Worm (Caenorhabditis elegans) whole organism, mixed stage, embryonic: ENCODE results near the gene scl-19.

Experiments used
- blmp-1 ChIP-seq: fragments of 150-350 bp; optimal IDR thresholded peaks from 2 replicates; lab custom pipeline; 2014; ENCODE audit warnings: missing biosample characterization, missing genetic modification characterization
- ceh-43 ChIP-seq: fragments of 200-800 bp; sonication (Bioruptor generic); optimal IDR thresholded peaks from 2 replicates; lab custom pipeline; 2018; ENCODE audit warnings: mild to moderate bottlenecking, missing genetic modification characterization, moderate library complexity, missing compliant biosample characterization
- ceh-83 ChIP-seq: fragments of 200-800 bp; sonication (Bioruptor generic); optimal IDR thresholded peaks from 2 replicates; lab custom pipeline; 2018; ENCODE audit warnings: mild to moderate bottlenecking, missing genetic modification characterization, missing compliant biosample characterization
- ces-1 ChIP-seq: fragments of 150-350 bp; optimal IDR thresholded peaks from 2 replicates; lab custom pipeline; 2014; ENCODE audit warnings: missing biosample characterization, missing genetic modification reagents, missing genetic modification characterization
- elt-3 ChIP-seq: fragments of 150-350 bp; optimal IDR thresholded peaks from 2 replicates; lab custom pipeline; 2014; ENCODE audit warnings: missing biosample characterization, missing genetic modification characterization
- nhr-2 ChIP-seq: fragments of 150-350 bp; optimal IDR thresholded peaks from 2 replicates; lab custom pipeline; 2014; ENCODE audit warnings: missing biosample characterization, missing genetic modification characterization
- nhr-28 ChIP-seq: fragments of 150-350 bp; optimal IDR thresholded peaks from 2 replicates; lab custom pipeline; 2014; ENCODE audit warnings: missing biosample characterization, missing genetic modification characterization
- snpc-4 ChIP-seq: fragments of 150-350 bp; optimal IDR thresholded peaks from 2 replicates; lab custom pipeline; 2014; ENCODE audit warnings: missing biosample characterization, missing genetic modification characterization
- tbx-8 ChIP-seq: fragments of 200-800 bp; sonication (Bioruptor generic); optimal IDR thresholded peaks from 2 replicates; lab custom pipeline; 2018; ENCODE audit warnings: mild to moderate bottlenecking, missing genetic modification characterization, moderate library complexity, missing compliant biosample characterization
- unc-39 ChIP-seq: fragments of 150-350 bp; optimal IDR thresholded peaks from 2 replicates; lab custom pipeline; 2014; ENCODE audit warnings: missing biosample characterization, missing genetic modification characterization
- unc-62 ChIP-seq: fragments of 150-350 bp; optimal IDR thresholded peaks from 2 replicates; lab custom pipeline; 2014; ENCODE audit warnings: missing biosample characterization, missing genetic modification reagents, missing genetic modification characterization

DNA sequence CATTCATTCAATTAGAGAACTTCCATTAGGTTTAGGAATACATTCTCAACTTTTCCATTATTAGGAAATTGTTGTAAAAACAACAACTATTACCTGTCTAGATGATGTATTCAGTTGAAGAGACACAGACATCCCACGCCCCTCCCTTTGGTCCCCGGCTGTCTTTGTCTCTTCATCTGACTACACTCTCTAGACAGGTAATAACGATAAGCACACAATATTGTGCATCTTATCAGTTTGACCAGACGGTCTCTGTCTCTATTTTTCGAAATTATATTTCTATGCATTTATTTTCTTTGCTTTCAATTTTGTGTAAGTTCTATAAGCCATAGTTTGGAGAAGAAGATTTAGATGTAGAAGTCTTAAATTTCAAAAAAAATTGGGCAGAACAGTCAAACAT lies 30.5 kb upstream of the scl-19 start, which contains the start of gene Y69H2.9:
- TF ChIP-seq nhr-28 (tag; lab: Kevin White, UChicago) (no peak), snpc-4 (tag; lab: Kevin White, UChicago) (no peak), unc-62 (no peak), nhr-2 (no peak), unc-39 (tag; lab: Kevin White, UChicago) (no peak), ces-1 (GFP tag; lab: Kevin White, UChicago) (no peak), ceh-43 (GFP tag; lab: Kevin White, UChicago) (no peak), blmp-1 (tag; lab: Kevin White, UChicago) (no peak), tbx-8 (GFP tag; lab: Kevin White, UChicago) (no peak), ceh-83 (GFP tag; lab: Kevin White, UChicago) (no peak), elt-3 (no peak)
